Worm (Caenorhabditis elegans): ENCODE results near the gene C36E6.8.

DNA sequence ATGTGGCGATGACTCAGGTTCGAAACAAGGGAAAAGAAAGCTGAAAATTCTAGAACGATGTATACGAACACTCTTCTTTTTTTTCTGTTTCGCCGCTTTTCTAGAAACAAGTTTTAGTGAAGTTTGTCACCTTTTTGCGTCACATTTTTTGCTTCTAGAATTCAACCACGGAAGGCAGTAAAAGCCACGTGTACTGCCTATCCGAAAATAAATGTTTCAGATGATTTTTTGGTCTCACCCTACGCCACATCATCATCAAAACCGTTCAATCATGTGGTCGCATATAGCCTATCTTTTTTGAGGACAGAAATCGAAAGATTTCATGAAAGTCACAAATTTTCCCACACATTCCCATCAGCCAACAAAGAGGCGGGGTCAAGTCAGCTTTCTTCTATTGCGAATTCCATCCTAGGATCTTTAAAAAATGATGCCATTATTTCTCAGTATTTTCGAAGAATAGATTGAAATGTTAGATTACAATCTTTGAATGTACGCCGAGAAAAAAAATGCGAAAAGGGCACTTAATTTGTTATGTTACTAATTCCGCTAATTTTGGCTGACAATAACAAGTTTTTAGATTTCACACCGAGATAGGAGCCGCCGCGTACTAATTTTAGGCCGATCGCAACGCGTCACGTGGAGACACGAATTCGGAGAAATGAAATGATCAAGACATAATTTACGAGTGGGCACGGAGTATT, 14.4 kb upstream of the C36E6.8 start:
- TF ChIP-seq him-1 (tag; optimal IDR thresholded peaks at IDR 0.05) (no peak), dao-5 (tag; optimal IDR thresholded peaks at IDR 0.05) (no peak)
